Worm (Caenorhabditis elegans): ENCODE results near the gene T25B9.4.

Gene T25B9.4

DNA sequence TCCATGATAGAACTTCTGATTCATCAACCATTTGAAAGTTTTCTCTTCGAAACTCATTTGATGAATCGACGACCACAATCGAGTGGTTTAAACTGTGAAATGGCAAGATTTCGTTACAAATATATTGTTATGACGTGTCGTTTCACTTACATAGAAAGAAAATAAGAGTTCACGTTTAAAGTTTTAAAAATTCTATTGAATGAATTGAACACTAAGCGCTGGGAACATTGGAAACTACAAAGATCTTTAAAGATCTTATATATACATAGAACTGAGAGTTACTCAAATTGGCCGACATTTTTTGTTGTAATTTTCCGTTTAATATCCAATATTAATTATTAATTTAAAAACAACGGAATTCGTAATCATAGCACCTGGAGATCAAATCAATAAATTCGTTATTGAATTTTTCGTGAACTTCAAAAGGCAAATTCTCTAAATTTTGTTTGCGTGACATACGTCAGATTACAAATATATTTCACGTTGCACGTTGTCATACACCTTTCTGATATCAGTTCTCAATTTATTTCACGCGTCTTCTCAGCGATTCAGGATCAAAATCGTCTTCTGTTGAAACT, at the start of gene T25B9.4, which contains the start of gene T25B9.6:
TSS of gene T25B9.4 (minus strand) at position 101 of the 578 bp plus-strand sequence.
TSS of gene T25B9.6 (plus strand) at position 528 of the 578 bp plus-strand sequence.
- TF ChIP-seq snpc-4 (tag; optimal IDR thresholded peaks at IDR 0.05): no peak
- no peak for TF ChIP-seq sptf-1 (tag; optimal IDR thresholded peaks at IDR 0.05)
- TF ChIP-seq nhr-28 (tag; optimal IDR thresholded peaks at IDR 0.05): no peak
- TF ChIP-seq ceh-43 (GFP tag; optimal IDR thresholded peaks at IDR 0.05): no peak
- TF ChIP-seq unc-62 (GFP tag; optimal IDR thresholded peaks at IDR 0.05): no peak
- TF ChIP-seq elt-1 (tag; optimal IDR thresholded peaks at IDR 0.05; ENCODE audit: borderline replicate concordance, insufficient read depth): no peak
- TF ChIP-seq lin-13 (tag; optimal IDR thresholded peaks at IDR 0.05): no peak
- no peak for TF ChIP-seq unc-120 (tag; optimal IDR thresholded peaks at IDR 0.05; ENCODE audit: poor library complexity, severe bottlenecking)
- no peak for TF ChIP-seq ceh-39 (tag; optimal IDR thresholded peaks at IDR 0.05)
- no peak for TF ChIP-seq hlh-1 (tag; optimal IDR thresholded peaks at IDR 0.05)
- TF ChIP-seq elt-3 (tag; optimal IDR thresholded peaks at IDR 0.05): no peak
- no peak for TF ChIP-seq zip-8 (tag; optimal IDR thresholded peaks at IDR 0.05)
- TF ChIP-seq bed-3 (GFP tag; optimal IDR thresholded peaks at IDR 0.05): no peak
- no peak for TF ChIP-seq nhr-2 (tag; optimal IDR thresholded peaks at IDR 0.05)
- no peak for TF ChIP-seq drap-1 (GFP tag; optimal IDR thresholded peaks at IDR 0.05)
- no peak for TF ChIP-seq mab-5 (tag; optimal IDR thresholded peaks at IDR 0.05)

DNA sequence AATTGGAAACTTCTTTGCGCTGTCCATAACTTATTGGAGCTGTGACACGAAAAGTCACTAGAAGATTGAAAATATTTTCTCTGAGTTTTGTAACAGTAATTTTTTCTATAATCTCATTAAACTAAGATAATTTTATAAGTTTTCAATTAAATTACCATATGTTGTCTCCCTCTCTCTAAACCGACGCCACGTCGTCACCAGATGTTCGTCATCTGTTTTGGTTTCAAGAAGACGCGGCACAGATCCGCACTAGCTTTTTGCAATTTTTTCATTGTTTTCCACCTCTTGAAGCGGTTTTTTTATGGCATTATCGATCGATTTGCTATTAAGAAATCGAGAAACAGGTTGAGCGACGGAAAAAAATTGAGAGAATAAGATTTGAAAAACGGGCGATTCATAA, 46.5 kb upstream of the T25B9.4 start:
- TF ChIP-seq ham-2 (GFP tag; optimal IDR thresholded peaks at IDR 0.05) (no peak), mls-2 (tag; optimal IDR thresholded peaks at IDR 0.05) (no peak), sem-2 (GFP tag; optimal IDR thresholded peaks at IDR 0.05) (no peak), nhr-2 (tag; optimal IDR thresholded peaks at IDR 0.05) (no peak), mep-1 (tag; optimal IDR thresholded peaks at IDR 0.05) (no peak), lsy-2 (tag; optimal IDR thresholded peaks at IDR 0.05) (no peak), lin-32 (GFP tag; optimal IDR thresholded peaks at IDR 0.05) (no peak), snpc-4 (tag; optimal IDR thresholded peaks at IDR 0.05) (no peak), hlh-1 (tag; optimal IDR thresholded peaks at IDR 0.05) (no peak), unc-120 (tag; optimal IDR thresholded peaks at IDR 0.05; ENCODE audit: poor library complexity, severe bottlenecking) (no peak), blmp-1 (tag; optimal IDR thresholded peaks at IDR 0.05) (no peak), drap-1 (GFP tag; optimal IDR thresholded peaks at IDR 0.05) (no peak), nhr-28 (tag; optimal IDR thresholded peaks at IDR 0.05) (no peak)

DNA sequence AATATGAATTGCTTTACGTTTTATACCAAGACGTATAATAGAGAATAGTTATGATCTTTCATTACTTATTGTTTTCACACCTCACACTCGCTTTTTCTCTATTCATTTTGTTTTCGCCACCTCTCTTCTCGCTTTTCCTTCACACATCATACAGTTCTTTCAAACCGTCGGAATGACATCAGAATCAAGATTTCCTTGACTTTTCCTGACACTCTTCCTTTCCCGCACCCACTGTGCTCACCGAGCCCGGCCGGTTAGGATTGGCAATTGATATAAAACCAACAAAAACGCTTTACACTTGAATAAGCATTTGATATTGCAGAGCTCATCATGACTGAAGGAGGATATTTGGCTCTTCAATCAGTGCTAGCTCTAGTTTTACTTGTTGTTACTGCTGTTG, 41.8 kb upstream of the T25B9.4 start, which contains the start of gene zipt-2.1:
TSS of gene zipt-2.1 (plus strand) at position 301 of the 400 bp plus-strand sequence.
- TF ChIP-seq unc-62 (GFP tag; optimal IDR thresholded peaks at IDR 0.05): no peak
- TF ChIP-seq zip-8 (tag; optimal IDR thresholded peaks at IDR 0.05): no peak
- TF ChIP-seq sptf-1 (tag; optimal IDR thresholded peaks at IDR 0.05): no peak
- TF ChIP-seq lin-32 (GFP tag; optimal IDR thresholded peaks at IDR 0.05): no peak

DNA sequence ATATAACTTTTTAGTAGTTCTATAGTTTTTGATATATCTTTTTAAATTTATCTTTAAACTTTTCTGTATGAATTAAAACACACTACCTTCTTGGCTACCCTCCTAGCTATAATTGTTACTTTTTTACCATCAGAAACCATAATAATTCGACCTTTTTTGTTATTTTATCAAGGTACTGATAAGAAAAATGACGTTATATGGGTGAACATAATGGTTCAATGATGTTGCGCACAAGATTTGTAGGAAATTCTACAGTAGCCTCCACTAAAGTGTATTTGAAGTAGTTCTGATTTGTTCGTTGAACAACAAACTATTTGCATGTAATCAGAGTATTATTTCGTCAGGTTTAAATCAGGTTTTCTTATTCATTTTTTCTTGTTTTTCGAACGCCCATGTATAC, 41.1 kb upstream of the T25B9.4 start:
- TF ChIP-seq elt-1 (tag; optimal IDR thresholded peaks at IDR 0.05; ENCODE audit: borderline replicate concordance, insufficient read depth) (no peak), M03D4.4 (tag; optimal IDR thresholded peaks at IDR 0.05) (no peak), ham-2 (GFP tag; optimal IDR thresholded peaks at IDR 0.05) (no peak), mls-2 (tag; optimal IDR thresholded peaks at IDR 0.05) (no peak), cnd-1 (tag; optimal IDR thresholded peaks at IDR 0.05) (no peak), ceh-39 (tag; optimal IDR thresholded peaks at IDR 0.05) (no peak), ztf-11 (tag; optimal IDR thresholded peaks at IDR 0.05) (no peak), zip-8 (tag; optimal IDR thresholded peaks at IDR 0.05) (no peak), ceh-83 (GFP tag; optimal IDR thresholded peaks at IDR 0.05) (no peak), flh-1 (GFP tag; optimal IDR thresholded peaks at IDR 0.05) (no peak), lin-13 (tag; optimal IDR thresholded peaks at IDR 0.05) (no peak), blmp-1 (tag; optimal IDR thresholded peaks at IDR 0.05) (no peak), elt-3 (tag; optimal IDR thresholded peaks at IDR 0.05) (no peak), ces-1 (GFP tag; optimal IDR thresholded peaks at IDR 0.05) (no peak), sptf-1 (tag; optimal IDR thresholded peaks at IDR 0.05) (no peak), nhr-2 (tag; optimal IDR thresholded peaks at IDR 0.05) (no peak), sem-2 (GFP tag; optimal IDR thresholded peaks at IDR 0.05) (no peak)

DNA sequence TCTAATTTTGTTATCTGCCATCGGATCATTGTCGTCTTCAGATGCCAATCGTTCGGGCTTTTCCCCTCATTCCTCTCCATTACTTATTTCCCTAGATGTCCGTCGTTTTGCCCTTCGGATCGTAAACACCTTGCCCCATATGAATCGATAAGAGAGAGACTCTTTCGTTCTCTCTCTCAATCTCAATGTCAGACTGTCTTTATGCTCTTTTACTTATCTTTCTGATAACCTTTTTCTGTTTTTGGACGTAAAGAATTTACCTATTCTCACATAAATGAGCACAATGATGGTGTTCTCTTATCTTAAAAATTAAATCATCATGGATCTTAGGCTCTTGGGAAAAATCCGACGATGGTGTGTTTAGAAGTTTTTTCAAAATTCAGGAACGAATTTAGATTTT, 39.2 kb upstream of the T25B9.4 start:
- TF ChIP-seq elt-1 (tag; optimal IDR thresholded peaks at IDR 0.05; ENCODE audit: borderline replicate concordance, insufficient read depth) (peak; percentile 57), nhr-12 (tag; optimal IDR thresholded peaks at IDR 0.05) (no peak)

All from whole organism, mixed stage, embryonic.